Worm (Caenorhabditis elegans) whole organism, mixed stage, embryonic: ENCODE data around the gene F02E8.4.

ENCODE experiments used
- lin-32 ChIP-seq: fragments of 200-800 bp; sonication (Bioruptor generic); optimal IDR thresholded peaks from 2 replicates; lab custom pipeline; 2018; ENCODE audit warnings: mild to moderate bottlenecking, missing genetic modification characterization, missing compliant biosample characterization
- mls-2 ChIP-seq: sonication (generic microtip); optimal IDR thresholded peaks from 2 replicates; lab custom pipeline; 2016; ENCODE audit warnings: mild to moderate bottlenecking, missing genetic modification characterization, moderate library complexity, missing compliant biosample characterization
- nhr-76 ChIP-seq: sonication (generic microtip); optimal IDR thresholded peaks from 2 replicates; lab custom pipeline; 2017; ENCODE audit warnings: missing biosample characterization, missing genetic modification characterization
- snpc-4 ChIP-seq: fragments of 150-350 bp; optimal IDR thresholded peaks from 2 replicates; lab custom pipeline; 2014; ENCODE audit warnings: missing biosample characterization, missing genetic modification characterization
- unc-62 ChIP-seq: fragments of 150-350 bp; optimal IDR thresholded peaks from 2 replicates; lab custom pipeline; 2014; ENCODE audit warnings: missing biosample characterization, missing genetic modification reagents, missing genetic modification characterization

DNA sequence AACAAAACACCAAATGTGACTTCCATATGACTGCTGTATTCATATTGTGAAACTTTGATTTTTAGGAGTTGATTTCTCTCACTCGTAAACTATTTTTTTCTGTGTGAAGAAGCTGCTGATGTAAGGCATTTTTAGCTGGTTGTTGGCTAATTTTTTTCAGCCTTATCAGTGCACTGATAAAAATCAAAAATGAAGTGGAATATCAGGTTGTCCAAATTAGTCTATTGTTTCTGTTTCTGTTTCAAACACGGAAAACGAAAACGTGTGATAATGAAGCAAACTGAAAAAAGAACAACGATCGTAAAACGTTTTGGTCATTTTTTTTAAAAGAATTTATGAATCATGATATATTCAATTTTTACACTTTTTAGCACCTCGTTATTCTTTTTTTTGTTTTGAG, 26.9 kb downstream of the F02E8.4 start:
- TF ChIP-seq lin-32 (GFP tag; lab: Kevin White, UChicago) (no peak), snpc-4 (no peak), mls-2 (no peak), unc-62 (no peak), nhr-76 (tag; lab: Kevin White, UChicago) (no peak)
